Fruit fly (Drosophila melanogaster) whole organism, prepupa: ENCODE measurements around the gene Snr1.

Experiments
- Blimp-1 ChIP-seq: fragments of 200-800 bp; sonication (Bioruptor generic); optimal IDR thresholded peaks from 3 replicates; lab custom pipeline; 2017; ENCODE audit warnings: missing biosample characterization, missing genetic modification characterization, mild to moderate bottlenecking, moderate library complexity, missing genetic modification reagents
- CG10669 ChIP-seq: fragments of 200-800 bp; sonication (Bioruptor generic); optimal IDR thresholded peaks from 3 replicates; lab custom pipeline; 2018; ENCODE audit warnings: missing biosample characterization, mild to moderate bottlenecking, missing genetic modification characterization, moderate library complexity
- CG15336 ChIP-seq: fragments of 200-800 bp; sonication (Bioruptor generic); IDR thresholded peaks from 2 replicates; pipeline ENCODE4 v1.3.6; 2022; ENCODE audit warnings: missing biosample characterization, missing genetic modification characterization
- CG16779 ChIP-seq: fragments of 200-800 bp; sonication (Bioruptor generic); optimal IDR thresholded peaks from 3 replicates; lab custom pipeline; 2017; ENCODE audit warnings: missing biosample characterization, mild to moderate bottlenecking, missing genetic modification characterization
- CG3032 ChIP-seq: fragments of 200-800 bp; optimal IDR thresholded peaks from 2 replicates; lab custom pipeline; 2019; ENCODE audit warnings: missing biosample characterization, mild to moderate bottlenecking, missing genetic modification characterization, moderate library complexity
- CG32006 ChIP-seq: fragments of 200-800 bp; sonication (Bioruptor generic); optimal IDR thresholded peaks from 3 replicates; lab custom pipeline; 2017; ENCODE audit warnings: missing biosample characterization, mild to moderate bottlenecking, missing genetic modification characterization
- CG3919 ChIP-seq: fragments of 200-800 bp; sonication (Bioruptor generic); optimal IDR thresholded peaks from 3 replicates; lab custom pipeline; 2016; ENCODE audit warnings: missing biosample characterization, missing genetic modification characterization
- CG4318 ChIP-seq: fragments of 200-800 bp; sonication (Bioruptor generic); optimal IDR thresholded peaks from 3 replicates; lab custom pipeline; 2017; ENCODE audit warnings: missing biosample characterization, mild to moderate bottlenecking, missing genetic modification characterization
- CG6276 ChIP-seq: fragments of 200-800 bp; sonication (Bioruptor generic); optimal IDR thresholded peaks from 2 replicates; lab custom pipeline; 2017; ENCODE audit warnings: missing biosample characterization, mild to moderate bottlenecking, missing genetic modification characterization
- CG6854 ChIP-seq: fragments of 200-800 bp; sonication (Bioruptor generic); optimal IDR thresholded peaks from 2 replicates; lab custom pipeline; 2017; ENCODE audit warnings: missing biosample characterization, mild to moderate bottlenecking, missing genetic modification characterization
- CG8319 ChIP-seq: fragments of 200-800 bp; sonication (Bioruptor generic); optimal IDR thresholded peaks from 3 replicates; lab custom pipeline; 2016; ENCODE audit warnings: missing biosample characterization, missing genetic modification characterization
- CG8632 ChIP-seq: fragments of 200-800 bp; sonication (Bioruptor generic); optimal IDR thresholded peaks from 3 replicates; lab custom pipeline; 2016; ENCODE audit warnings: missing biosample characterization, missing genetic modification characterization
- CG9139 ChIP-seq: fragments of 200-800 bp; sonication (Bioruptor generic); optimal IDR thresholded peaks from 3 replicates; lab custom pipeline; 2017; ENCODE audit warnings: missing biosample characterization, mild to moderate bottlenecking, missing genetic modification characterization
- Eip75B ChIP-seq: fragments of 200-800 bp; sonication (Bioruptor generic); optimal IDR thresholded peaks from 3 replicates; lab custom pipeline; 2016; ENCODE audit warnings: missing biosample characterization, missing genetic modification characterization
- Eip78C ChIP-seq: fragments of 200-800 bp; sonication (Bioruptor generic); peaks from one replicate; lab custom pipeline; 2016; ENCODE audit warnings: missing biosample characterization, missing genetic modification characterization
- Eip93F ChIP-seq: fragments of 200-800 bp; sonication (Bioruptor generic); optimal IDR thresholded peaks from 2 replicates; lab custom pipeline; 2016; ENCODE audit warnings: missing biosample characterization, mild to moderate bottlenecking, missing genetic modification characterization
- Ets21C ChIP-seq: fragments of 200-800 bp; sonication (Bioruptor generic); optimal IDR thresholded peaks from 3 replicates; lab custom pipeline; 2016; ENCODE audit warnings: missing biosample characterization, missing genetic modification characterization
- Ets96B ChIP-seq: fragments of 200-800 bp; optimal IDR thresholded peaks from 2 replicates; lab custom pipeline; 2019; ENCODE audit warnings: missing biosample characterization, mild to moderate bottlenecking, missing genetic modification characterization, moderate library complexity
- Gug ChIP-seq: fragments of 200-800 bp; sonication (Bioruptor generic); IDR thresholded peaks from 2 replicates; pipeline ENCODE4 v1.3.6; 2022; ENCODE audit warnings: missing biosample characterization, missing genetic modification characterization
- Lpt ChIP-seq: fragments of 200-800 bp; sonication (Bioruptor generic); optimal IDR thresholded peaks from 3 replicates; lab custom pipeline; 2016; ENCODE audit warnings: missing biosample characterization, missing genetic modification characterization
- Met ChIP-seq: fragments of 200-800 bp; sonication (Bioruptor generic); optimal IDR thresholded peaks from 3 replicates; lab custom pipeline; 2016; ENCODE audit warnings: missing biosample characterization, missing genetic modification characterization
- OdsH ChIP-seq: fragments of 200-800 bp; sonication (Bioruptor generic); optimal IDR thresholded peaks from 3 replicates; lab custom pipeline; 2016; ENCODE audit warnings: missing biosample characterization, missing genetic modification characterization
- Smox ChIP-seq: fragments of 200-800 bp; sonication (Bioruptor generic); optimal IDR thresholded peaks from 3 replicates; lab custom pipeline; 2016; ENCODE audit warnings: missing biosample characterization, missing genetic modification characterization
- Sox102F ChIP-seq: fragments of 200-800 bp; sonication (Bioruptor generic); optimal IDR thresholded peaks from 2 replicates; lab custom pipeline; 2016; ENCODE audit warnings: missing biosample characterization, mild to moderate bottlenecking, missing genetic modification characterization
- Sox14 ChIP-seq: fragments of 200-800 bp; sonication (Bioruptor generic); optimal IDR thresholded peaks from 3 replicates; lab custom pipeline; 2016; ENCODE audit warnings: missing biosample characterization, missing genetic modification characterization
- achi ChIP-seq: fragments of 200-800 bp; sonication (Bioruptor generic); optimal IDR thresholded peaks from 3 replicates; lab custom pipeline; 2016; ENCODE audit warnings: missing biosample characterization, missing genetic modification characterization
- cyc ChIP-seq: fragments of 200-800 bp; sonication (Bioruptor generic); optimal IDR thresholded peaks from 3 replicates; lab custom pipeline; 2016; ENCODE audit warnings: missing biosample characterization, missing genetic modification characterization
- dac ChIP-seq: fragments of 200-800 bp; sonication (Bioruptor generic); optimal IDR thresholded peaks from 2 replicates; lab custom pipeline; 2017; ENCODE audit warnings: missing biosample characterization, mild to moderate bottlenecking, missing genetic modification characterization
- dsx ChIP-seq: fragments of 200-800 bp; optimal IDR thresholded peaks from 3 replicates; lab custom pipeline; 2019; ENCODE audit warnings: missing biosample characterization, mild to moderate bottlenecking, missing genetic modification characterization, moderate library complexity; ENCODE audit not compliant: poor library complexity, severe bottlenecking
- eg ChIP-seq: fragments of 200-800 bp; sonication (Bioruptor generic); IDR thresholded peaks from 3 replicates; pipeline ENCODE4 v1.3.6; 2022; ENCODE audit warnings: missing biosample characterization, missing genetic modification characterization
- esn ChIP-seq: fragments of 200-800 bp; sonication (Bioruptor generic); optimal IDR thresholded peaks from 2 replicates; lab custom pipeline; 2016; ENCODE audit warnings: missing biosample characterization, mild to moderate bottlenecking, missing genetic modification characterization, moderate library complexity
- fd59A ChIP-seq: fragments of 200-800 bp; sonication (Bioruptor generic); optimal IDR thresholded peaks from 2 replicates; lab custom pipeline; 2017; ENCODE audit warnings: missing biosample characterization, mild to moderate bottlenecking, missing genetic modification characterization, missing genetic modification reagents
- fd85E ChIP-seq: fragments of 200-800 bp; sonication (Bioruptor generic); optimal IDR thresholded peaks from 3 replicates; lab custom pipeline; 2016; ENCODE audit warnings: missing biosample characterization, missing genetic modification characterization
- fkh ChIP-seq: fragments of 200-800 bp; sonication (Bioruptor generic); optimal IDR thresholded peaks from 3 replicates; lab custom pipeline; 2017; ENCODE audit warnings: missing biosample characterization, mild to moderate bottlenecking, missing genetic modification characterization, moderate library complexity
- lz ChIP-seq: fragments of 200-800 bp; sonication (Bioruptor generic); optimal IDR thresholded peaks from 3 replicates; lab custom pipeline; 2016; ENCODE audit warnings: missing biosample characterization, missing genetic modification characterization
- pdm3 ChIP-seq: fragments of 200-800 bp; sonication (Bioruptor generic); optimal IDR thresholded peaks from 3 replicates; lab custom pipeline; 2016; ENCODE audit warnings: missing biosample characterization, missing genetic modification characterization
- salr ChIP-seq, 2 experiments: fragments of 200-800 bp; sonication (Bioruptor generic); optimal IDR thresholded peaks; 3 replicates each; lab custom pipeline; 2016 to 2018; ENCODE audit warnings: missing biosample characterization in 2 of 2, missing genetic modification characterization in 2 of 2, mild to moderate bottlenecking in 1 of 2
- spab ChIP-seq: fragments of 200-800 bp; sonication (Bioruptor generic); optimal IDR thresholded peaks from 2 replicates; lab custom pipeline; 2017; ENCODE audit warnings: missing biosample characterization, mild to moderate bottlenecking, missing genetic modification characterization, missing genetic modification reagents
- ss ChIP-seq, 2 experiments: fragments of 200-800 bp; sonication (Bioruptor generic); optimal IDR thresholded peaks; 2 replicates in 1 of 2; 3 replicates in 1 of 2; lab custom pipeline; 2017 to 2018; ENCODE audit warnings: mild to moderate bottlenecking in 2 of 2, missing biosample characterization in 2 of 2, missing genetic modification characterization in 2 of 2, moderate library complexity in 1 of 2
- svp ChIP-seq: fragments of 200-800 bp; sonication (Bioruptor generic); peaks from one replicate; lab custom pipeline; 2016; ENCODE audit warnings: missing biosample characterization, missing genetic modification characterization
- topi ChIP-seq: fragments of 200-800 bp; sonication (Bioruptor generic); optimal IDR thresholded peaks from 3 replicates; lab custom pipeline; 2016; ENCODE audit warnings: missing biosample characterization, missing genetic modification characterization
- vri ChIP-seq: fragments of 200-800 bp; sonication (Bioruptor generic); optimal IDR thresholded peaks from 3 replicates; lab custom pipeline; 2016; ENCODE audit warnings: missing biosample characterization, mild to moderate bottlenecking, missing genetic modification characterization

Gene Snr1

DNA sequence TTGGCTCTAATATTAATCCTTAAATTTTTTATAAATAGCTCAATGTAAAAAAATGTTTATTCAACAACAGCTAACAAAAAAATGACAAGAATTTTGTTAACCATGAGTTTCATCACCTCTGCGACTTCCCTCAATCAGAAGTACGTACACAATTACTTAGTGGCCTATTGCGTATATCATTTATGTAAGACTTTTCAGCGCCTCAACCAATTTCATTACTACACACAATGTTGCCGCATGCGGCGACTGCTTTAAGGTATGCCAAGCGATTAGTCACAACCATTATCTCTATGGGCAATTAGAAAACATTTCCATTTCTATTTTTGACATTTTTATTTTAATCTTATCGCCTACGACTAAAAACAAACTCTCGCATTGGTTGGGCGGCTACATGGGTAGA lies 12.1 kb upstream of the Snr1 start:
- TF ChIP-seq CG15336 (GFP tag; lab: Robert Waterston, UW) (no peak), vri (peak; percentile 18)

- TF ChIP-seq Eip75B (GFP tag; lab: Kevin White, UChicago) (no peak), Sox14 (peak; percentile 32), esn (GFP tag; lab: Kevin White, UChicago) (peak; percentile 23), lz (GFP tag; lab: Kevin White, UChicago) (peak; percentile 16), topi (no peak), Gug (GFP tag; lab: Robert Waterston, UW) (no peak), CG6854 (GFP tag; lab: Kevin White, UChicago) (peak; percentile 29), eg (GFP tag; lab: Robert Waterston, UW) (0 out of 3 replicates have a peak, but pooled peaks have one; percentile 15), ss (GFP tag; optimal IDR thresholded peaks at IDR 0.05; lab: Kevin White, UChicago) (peak in 1 of 2 experiments; percentile 37), achi (GFP tag; lab: Kevin White, UChicago) (peak; percentile 58), Blimp-1 (no peak), Eip93F (GFP tag; lab: Kevin White, UChicago) (no peak), Eip78C (GFP tag; lab: Kevin White, UChicago) (peak; percentile 78)
These were observed 7.4 kb upstream of the Snr1 start for dm6 chr3R:5463199-5463949.

DNA sequence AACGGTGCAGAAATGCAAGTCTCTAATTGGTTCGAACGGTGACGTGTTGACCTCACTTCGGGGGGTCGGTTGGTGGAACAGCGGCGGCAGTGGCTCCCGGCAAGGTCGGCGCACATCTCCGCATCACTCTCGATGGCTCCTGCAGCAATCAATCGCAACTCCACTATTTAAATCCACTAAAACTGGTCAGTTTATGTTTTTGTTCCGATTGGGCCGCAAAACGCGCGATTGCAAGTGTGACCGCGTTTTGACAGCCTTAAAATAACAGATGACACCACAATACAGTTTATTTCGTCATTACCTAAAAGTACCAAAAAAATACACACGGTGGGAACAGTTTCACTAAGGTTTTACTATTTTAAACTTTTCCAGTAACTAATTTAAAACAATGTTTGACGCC lies 6.2 kb upstream of the Snr1 start, which contains the start of gene PEK:
TSS of gene PEK (minus strand) at position 273 of the 400 bp plus-strand sequence.
- peak; percentile 44 for TF ChIP-seq vri
- TF ChIP-seq svp (GFP tag; lab: Kevin White, UChicago): peak; percentile 76
- no peak for TF ChIP-seq CG15336 (GFP tag; lab: Robert Waterston, UW)

DNA sequence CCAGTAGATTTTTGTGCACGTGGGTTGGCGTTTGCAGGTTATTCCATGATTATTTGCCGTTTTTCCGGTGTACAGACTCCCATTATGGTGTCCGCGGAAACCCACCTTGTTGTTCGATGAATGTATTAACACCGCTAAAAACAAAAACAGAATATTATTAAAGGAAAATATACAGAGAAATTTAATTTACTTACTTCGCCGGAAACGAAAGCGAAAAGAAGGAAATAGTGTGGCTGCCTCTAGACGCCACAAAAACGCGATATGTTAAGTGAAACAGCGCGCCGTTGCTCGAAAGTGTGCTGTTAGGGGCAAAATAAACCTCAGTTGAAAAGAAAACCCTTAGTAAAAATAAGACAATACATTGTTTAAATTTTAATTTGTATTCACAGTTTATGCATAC lies 3.9 kb upstream of the Snr1 start, which contains the start of gene RpL35A:
TSS of gene RpL35A (minus strand) at position 227 of the 400 bp plus-strand sequence.
- TF ChIP-seq OdsH (GFP tag; lab: Kevin White, UChicago) (peak; percentile 22), Met (GFP tag; lab: Kevin White, UChicago) (peak; percentile 80), Lpt (GFP tag; lab: Kevin White, UChicago) (no peak), eg (GFP tag; lab: Robert Waterston, UW) (peak; percentile 65; the same call in 2 of the 3 replicates), CG4318 (GFP tag; lab: Kevin White, UChicago) (no peak), salr (GFP tag; optimal IDR thresholded peaks at IDR 0.05; lab: Kevin White, UChicago) (peak in 1 of 2 experiments; percentile 67), CG9139 (GFP tag; lab: Kevin White, UChicago) (no peak), spab (GFP tag; lab: Kevin White, UChicago) (no peak), Smox (GFP tag; lab: Kevin White, UChicago) (no peak), CG6276 (no peak), Ets96B (tag; lab: Kevin White, UChicago) (peak; percentile 5), Eip75B (GFP tag; lab: Kevin White, UChicago) (peak; percentile 55), fd85E (no peak), fd59A (GFP tag; lab: Kevin White, UChicago) (no peak), cyc (GFP tag; lab: Kevin White, UChicago) (peak; percentile 58), achi (GFP tag; lab: Kevin White, UChicago) (peak; percentile 58), CG8319 (no peak), topi (peak; percentile 78), svp (GFP tag; lab: Kevin White, UChicago) (no peak), dac (GFP tag; lab: Kevin White, UChicago) (peak; percentile 21), fkh (no peak), lz (GFP tag; lab: Kevin White, UChicago) (peak; percentile 72), dsx (GFP tag; lab: Kevin White, UChicago) (peak; percentile 74), Ets21C (GFP tag; lab: Kevin White, UChicago) (no peak), CG8632 (GFP tag; lab: Kevin White, UChicago) (peak; percentile 64), CG16779 (tag; lab: Kevin White, UChicago) (no peak), CG10669 (GFP tag; lab: Kevin White, UChicago) (no peak), CG3919 (GFP tag; lab: Kevin White, UChicago) (peak; percentile 82), Blimp-1 (peak; percentile 74), CG32006 (GFP tag; lab: Kevin White, UChicago) (no peak), CG3032 (tag; lab: Kevin White, UChicago) (peak; percentile 43), CG15336 (GFP tag; lab: Robert Waterston, UW) (0 out of 2 replicates have a peak, but pooled peaks have one; percentile 12), Sox102F (no peak), pdm3 (GFP tag; lab: Kevin White, UChicago) (peak; percentile 53), ss (GFP tag; optimal IDR thresholded peaks at IDR 0.05; lab: Kevin White, UChicago) (peak; percentile 66 to 86)
